Fruit fly (Drosophila melanogaster) whole organism, embryonic: ENCODE measurements around the gene stet.
A peak's percentile ranks its signal among the peaks of the same experiment; 100 is the strongest.

Experiments used
- Abd-B ChIP-seq: fragments of 200-800 bp; sonication (Bioruptor generic); optimal IDR thresholded peaks from 2 replicates; lab custom pipeline; 2018; ENCODE audit warnings: missing biosample characterization, mild to moderate bottlenecking, missing genetic modification characterization, moderate library complexity
- Asciz ChIP-seq: fragments of 200-800 bp; sonication (Bioruptor generic); optimal IDR thresholded peaks from 2 replicates; lab custom pipeline; 2017; ENCODE audit warnings: missing biosample characterization, mild to moderate bottlenecking, missing genetic modification characterization, missing genetic modification reagents
- Bdp1 ChIP-seq: fragments of 200-800 bp; sonication (Bioruptor generic); optimal IDR thresholded peaks from 3 replicates; lab custom pipeline; 2016; ENCODE audit warnings: missing biosample characterization, missing genetic modification characterization
- C15 ChIP-seq: fragments of 200-800 bp; sonication (Bioruptor generic); IDR thresholded peaks from 3 replicates; pipeline ENCODE4 v1.3.6; 2022; ENCODE audit warnings: missing biosample characterization, missing genetic modification characterization
- CG13624 ChIP-seq: fragments of 200-800 bp; sonication (Bioruptor generic); optimal IDR thresholded peaks from 2 replicates; lab custom pipeline; 2016; ENCODE audit warnings: missing biosample characterization, missing genetic modification characterization
- CG13894 ChIP-seq: fragments of 200-800 bp; sonication (Bioruptor generic); optimal IDR thresholded peaks from 3 replicates; lab custom pipeline; 2018; ENCODE audit warnings: missing biosample characterization, mild to moderate bottlenecking, missing genetic modification characterization, moderate library complexity
- CG15269 ChIP-seq: fragments of 200-800 bp; sonication (Bioruptor generic); optimal IDR thresholded peaks from 2 replicates; lab custom pipeline; 2018; ENCODE audit warnings: missing biosample characterization, mild to moderate bottlenecking, missing genetic modification characterization, moderate library complexity
- CG15479 ChIP-seq: fragments of 200-800 bp; sonication (Bioruptor generic); optimal IDR thresholded peaks from 3 replicates; lab custom pipeline; 2019; ENCODE audit warnings: missing biosample characterization, mild to moderate bottlenecking, missing genetic modification characterization, moderate library complexity
- CG15514 ChIP-seq: fragments of 200-800 bp; sonication (Bioruptor generic); optimal IDR thresholded peaks from 3 replicates; lab custom pipeline; 2017; ENCODE audit warnings: missing biosample characterization, missing genetic modification characterization, mild to moderate bottlenecking, moderate library complexity, missing genetic modification reagents
- CG16863 ChIP-seq: fragments of 200-800 bp; sonication (Bioruptor generic); optimal IDR thresholded peaks from 3 replicates; lab custom pipeline; 2016; ENCODE audit warnings: missing biosample characterization, missing genetic modification characterization
- CG18476 ChIP-seq: fragments of 200-800 bp; sonication (Bioruptor generic); optimal IDR thresholded peaks from 2 replicates; lab custom pipeline; 2016; ENCODE audit warnings: missing biosample characterization, mild to moderate bottlenecking, missing genetic modification characterization
- CG2875 ChIP-seq: fragments of 200-800 bp; sonication (Bioruptor generic); optimal IDR thresholded peaks from 2 replicates; lab custom pipeline; 2017; ENCODE audit warnings: missing biosample characterization, mild to moderate bottlenecking, missing genetic modification characterization, missing genetic modification reagents
- CG4854 ChIP-seq: fragments of 200-800 bp; sonication (Bioruptor generic); optimal IDR thresholded peaks from 2 replicates; lab custom pipeline; 2016; ENCODE audit warnings: missing biosample characterization, missing genetic modification characterization, inconsistent platforms
- CG6654 ChIP-seq: fragments of 200-800 bp; sonication (Bioruptor generic); optimal IDR thresholded peaks from 2 replicates; lab custom pipeline; 2017; ENCODE audit warnings: missing biosample characterization, mild to moderate bottlenecking, missing genetic modification characterization
- CG6683 ChIP-seq: fragments of 200-800 bp; sonication (Bioruptor generic); optimal IDR thresholded peaks from 2 replicates; lab custom pipeline; 2017; ENCODE audit warnings: missing biosample characterization, mild to moderate bottlenecking, missing genetic modification characterization, missing genetic modification reagents
- CG8478 ChIP-seq: fragments of >200 bp; optimal IDR thresholded peaks from 2 replicates; lab custom pipeline; 2018
- CG9437 ChIP-seq: fragments of 200-800 bp; sonication (Bioruptor generic); optimal IDR thresholded peaks from 2 replicates; lab custom pipeline; 2018; ENCODE audit warnings: missing biosample characterization, mild to moderate bottlenecking, missing genetic modification characterization
- CG9609 ChIP-seq: fragments of 200-800 bp; sonication (Bioruptor generic); optimal IDR thresholded peaks from 3 replicates; lab custom pipeline; 2016; ENCODE audit warnings: missing biosample characterization, missing genetic modification characterization
- CG9797 ChIP-seq: fragments of 200-800 bp; sonication (Bioruptor generic); optimal IDR thresholded peaks from 3 replicates; lab custom pipeline; 2018; ENCODE audit warnings: missing biosample characterization, mild to moderate bottlenecking, missing genetic modification characterization
- CTCF ChIP-seq: fragments of 200-800 bp; sonication (Bioruptor generic); optimal IDR thresholded peaks from 2 replicates; lab custom pipeline; 2017; ENCODE audit warnings: missing biosample characterization, mild to moderate bottlenecking, missing genetic modification characterization, moderate library complexity
- Deaf1 ChIP-seq: fragments of 200-800 bp; optimal IDR thresholded peaks from 3 replicates; lab custom pipeline; 2019; ENCODE audit warnings: missing biosample characterization, mild to moderate bottlenecking, missing genetic modification characterization, moderate library complexity
- Dll ChIP-seq: fragments of 200-800 bp; sonication (Bioruptor generic); IDR thresholded peaks from 4 replicates; pipeline ENCODE4 v1.3.6; 2022; ENCODE audit warnings: missing biosample characterization, missing genetic modification characterization; ENCODE audit not compliant: partially characterized antibody
- HHEX ChIP-seq: fragments of 200-800 bp; sonication (Bioruptor generic); optimal IDR thresholded peaks from 3 replicates; lab custom pipeline; 2017; ENCODE audit warnings: missing biosample characterization, mild to moderate bottlenecking, missing genetic modification characterization, missing genetic modification reagents
- HLH3B ChIP-seq: fragments of 200-800 bp; sonication (Bioruptor generic); IDR thresholded peaks from 2 replicates; pipeline ENCODE4 v1.3.6; 2022; ENCODE audit warnings: missing biosample characterization, missing genetic modification characterization
- HmgD ChIP-seq: fragments of 200-800 bp; sonication (Bioruptor generic); optimal IDR thresholded peaks from 3 replicates; lab custom pipeline; 2016; ENCODE audit warnings: missing biosample characterization, missing genetic modification characterization
- Hr3 ChIP-seq: fragments of 200-800 bp; sonication (Bioruptor generic); optimal IDR thresholded peaks from 3 replicates; lab custom pipeline; 2016; ENCODE audit warnings: missing biosample characterization, missing genetic modification characterization
- Hsf ChIP-seq: fragments of 200-800 bp; sonication (Bioruptor generic); optimal IDR thresholded peaks from 3 replicates; lab custom pipeline; 2016; ENCODE audit warnings: missing biosample characterization, missing genetic modification characterization
- MBD-R2 ChIP-seq: fragments of 200-800 bp; sonication (Bioruptor generic); IDR thresholded peaks from 2 replicates; pipeline ENCODE4 v1.3.6; 2022; ENCODE audit warnings: missing biosample characterization, missing genetic modification characterization
- MESR4 ChIP-seq: fragments of 200-800 bp; sonication (Bioruptor generic); optimal IDR thresholded peaks from 2 replicates; lab custom pipeline; 2018; ENCODE audit warnings: missing biosample characterization, mild to moderate bottlenecking, missing genetic modification characterization, moderate library complexity
- Mrtf ChIP-seq: fragments of 200-800 bp; sonication (Bioruptor generic); IDR thresholded peaks from 3 replicates; pipeline ENCODE4 v1.3.6; 2022; ENCODE audit warnings: missing biosample characterization, missing genetic modification characterization
- Side ChIP-seq: fragments of 200-800 bp; sonication (Bioruptor generic); optimal IDR thresholded peaks from 2 replicates; lab custom pipeline; 2016; ENCODE audit warnings: missing biosample characterization, missing genetic modification characterization
- Sry-β ChIP-seq: fragments of 200-800 bp; sonication (Bioruptor generic); optimal IDR thresholded peaks from 2 replicates; lab custom pipeline; 2018; ENCODE audit warnings: missing biosample characterization, mild to moderate bottlenecking, missing genetic modification characterization, moderate library complexity
- Trl ChIP-seq, 3 experiments: fragments of >200 bp in 2 of 3; fragments of 200-800 bp in 1 of 3; sonication (Bioruptor generic) in 1 of 3; optimal IDR thresholded peaks; 2 replicates in 1 of 3; 3 replicates in 2 of 3; lab custom pipeline; 2016 to 2017; ENCODE audit warnings: missing biosample characterization in 1 of 3, missing genetic modification characterization in 1 of 3
- Vsx1 ChIP-seq: fragments of 200-800 bp; sonication (Bioruptor generic); optimal IDR thresholded peaks from 2 replicates; lab custom pipeline; 2017; ENCODE audit warnings: missing biosample characterization, mild to moderate bottlenecking, missing genetic modification characterization, missing genetic modification reagents
- YL-1 ChIP-seq: fragments of 200-800 bp; sonication (Bioruptor generic); optimal IDR thresholded peaks from 3 replicates; lab custom pipeline; 2017; ENCODE audit warnings: missing biosample characterization, mild to moderate bottlenecking, missing genetic modification characterization
- amos ChIP-seq: fragments of 200-800 bp; sonication (Bioruptor generic); IDR thresholded peaks from 2 replicates; pipeline ENCODE4 v1.3.6; 2022; ENCODE audit warnings: missing biosample characterization, missing genetic modification characterization; ENCODE audit not compliant: partially characterized antibody
- br ChIP-seq: fragments of >200 bp; optimal IDR thresholded peaks from 2 replicates; lab custom pipeline; 2017
- chif ChIP-seq, 2 experiments: fragments of 200-800 bp; sonication (Bioruptor generic); optimal IDR thresholded peaks; 3 replicates each; lab custom pipeline; 2016; ENCODE audit warnings: missing biosample characterization in 2 of 2, missing genetic modification characterization in 2 of 2
- ci ChIP-seq: fragments of 200-800 bp; sonication (Bioruptor generic); IDR thresholded peaks from 3 replicates; pipeline ENCODE4 v1.3.6; 2022; ENCODE audit warnings: missing biosample characterization, missing genetic modification characterization
- cwo ChIP-seq: fragments of 200-800 bp; sonication (Bioruptor generic); optimal IDR thresholded peaks from 3 replicates; lab custom pipeline; 2017; ENCODE audit warnings: missing biosample characterization, missing genetic modification characterization, mild to moderate bottlenecking, moderate library complexity, missing genetic modification reagents
- da ChIP-seq: fragments of 200-800 bp; sonication (Bioruptor generic); optimal IDR thresholded peaks from 2 replicates; lab custom pipeline; 2016; ENCODE audit warnings: missing biosample characterization, missing genetic modification characterization
- danr ChIP-seq: fragments of 200-800 bp; sonication (Bioruptor generic); IDR thresholded peaks from 2 replicates; pipeline ENCODE4 v1.3.6; 2022; ENCODE audit warnings: missing biosample characterization, missing genetic modification characterization
- dmrt11E ChIP-seq: fragments of 200-800 bp; sonication (Bioruptor generic); optimal IDR thresholded peaks from 3 replicates; lab custom pipeline; 2018; ENCODE audit warnings: missing biosample characterization, mild to moderate bottlenecking, missing genetic modification characterization, moderate library complexity
- fru ChIP-seq: fragments of >200 bp; optimal IDR thresholded peaks from 2 replicates; lab custom pipeline; 2017
- lab ChIP-seq: fragments of 200-800 bp; sonication (Bioruptor generic); optimal IDR thresholded peaks from 3 replicates; lab custom pipeline; 2017; ENCODE audit warnings: missing biosample characterization, missing genetic modification characterization, mild to moderate bottlenecking, moderate library complexity, missing genetic modification reagents
- lbe ChIP-seq: fragments of 200-800 bp; sonication (Bioruptor generic); optimal IDR thresholded peaks from 2 replicates; lab custom pipeline; 2016; ENCODE audit warnings: missing biosample characterization, mild to moderate bottlenecking, missing genetic modification characterization
- salm ChIP-seq: fragments of 200-800 bp; sonication (Bioruptor generic); optimal IDR thresholded peaks from 2 replicates; lab custom pipeline; 2018; ENCODE audit warnings: missing biosample characterization, mild to moderate bottlenecking, missing genetic modification characterization
- seq ChIP-seq: fragments of 200-800 bp; sonication (Bioruptor generic); IDR thresholded peaks from 2 replicates; pipeline ENCODE4 v1.3.6; 2022; ENCODE audit warnings: missing biosample characterization, missing genetic modification characterization
- slbo ChIP-seq: fragments of 200-800 bp; sonication (Bioruptor generic); IDR thresholded peaks from 2 replicates; pipeline ENCODE4 v1.3.6; 2022; ENCODE audit warnings: missing biosample characterization, missing genetic modification characterization
- slp2 ChIP-seq: fragments of 200-800 bp; sonication (Bioruptor generic); optimal IDR thresholded peaks from 2 replicates; lab custom pipeline; 2016; ENCODE audit warnings: missing biosample characterization, missing genetic modification characterization
- tin ChIP-seq: fragments of 200-800 bp; sonication (Bioruptor generic); optimal IDR thresholded peaks from 3 replicates; lab custom pipeline; 2016; ENCODE audit warnings: missing biosample characterization, missing genetic modification characterization
- usp ChIP-seq: fragments of >200 bp; optimal IDR thresholded peaks from 2 replicates; lab custom pipeline; 2017; ENCODE audit warnings: missing biosample characterization, missing genetic modification characterization
- yki ChIP-seq: fragments of >200 bp; optimal IDR thresholded peaks from 3 replicates; lab custom pipeline; 2018

stet gene

DNA sequence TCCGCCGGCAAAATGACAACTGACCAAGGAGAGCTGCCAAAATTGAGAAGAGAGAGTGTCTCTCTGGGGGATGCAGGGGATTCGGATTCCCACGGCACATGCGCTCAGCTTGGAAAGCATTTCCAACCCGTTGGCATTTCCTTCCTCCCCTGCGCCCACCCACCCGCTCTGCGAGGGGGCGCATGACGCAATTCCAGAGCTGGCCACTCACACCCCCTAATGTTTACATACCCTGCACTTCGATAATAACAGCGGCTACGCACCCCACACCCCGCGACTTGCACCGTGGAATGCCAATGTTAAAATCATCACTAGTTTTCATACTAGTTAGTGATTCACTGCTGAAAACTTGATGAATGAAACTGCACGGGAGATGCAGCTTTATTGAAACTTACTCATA is at the start of gene stet (continued):
- TF ChIP-seq CG15514 = peak; percentile 33
- TF ChIP-seq CG4854 (GFP tag; lab: Kevin White, UChicago) = no peak
- TF ChIP-seq Abd-B (GFP tag; lab: Kevin White, UChicago) = no peak
- TF ChIP-seq da (GFP tag; lab: Kevin White, UChicago) = no peak
- TF ChIP-seq cwo (GFP tag; lab: Kevin White, UChicago) = peak; percentile 1
- TF ChIP-seq Dll (GFP tag; lab: Robert Waterston, UW) = no peak
- TF ChIP-seq tin (GFP tag; lab: Kevin White, UChicago) = no peak
- no peak for TF ChIP-seq Sry-β
- TF ChIP-seq CG18476 (GFP tag; lab: Kevin White, UChicago) = no peak
- TF ChIP-seq CG2875 (GFP tag; lab: Kevin White, UChicago) = no peak
- TF ChIP-seq CG6654 (GFP tag; lab: Kevin White, UChicago) = no peak
- no peak for TF ChIP-seq danr (GFP tag; lab: Robert Waterston, UW)
- no peak for TF ChIP-seq fru
- no peak for TF ChIP-seq Hr3
- no peak for TF ChIP-seq CG15269 (tag; lab: Kevin White, UChicago)
- TF ChIP-seq ci (GFP tag; lab: Robert Waterston, UW) = peak; percentile 43; the same call in 1 of the 3 replicates
- TF ChIP-seq Deaf1 (tag; lab: Kevin White, UChicago) = no peak
- no peak for TF ChIP-seq CG8478
- no peak for TF ChIP-seq CG16863 (GFP tag; lab: Kevin White, UChicago)
- peak; percentile 13 for TF ChIP-seq CG13894 (tag; lab: Kevin White, UChicago)
- TF ChIP-seq slp2 (GFP tag; lab: Kevin White, UChicago) = no peak
- TF ChIP-seq CTCF (GFP tag; lab: Kevin White, UChicago) = no peak
- no peak for TF ChIP-seq Asciz (GFP tag; lab: Kevin White, UChicago)
- no peak for TF ChIP-seq lbe (GFP tag; lab: Kevin White, UChicago)
- no peak for TF ChIP-seq CG6683 (GFP tag; lab: Kevin White, UChicago)
- TF ChIP-seq CG15479 (GFP tag; lab: Kevin White, UChicago) = no peak
- no peak for TF ChIP-seq HmgD (GFP tag; lab: Kevin White, UChicago)
- no peak for TF ChIP-seq yki (lab: Kevin White, UChicago)
- TF ChIP-seq dmrt11E (tag; lab: Kevin White, UChicago) = no peak
- peak; percentile 35; the same call in 1 of the 2 replicates for TF ChIP-seq HLH3B
- TF ChIP-seq CG9437 (GFP tag; lab: Kevin White, UChicago) = no peak
- TF ChIP-seq C15 (GFP tag; lab: Robert Waterston, UW) = no peak
- TF ChIP-seq amos (GFP tag; lab: Robert Waterston, UW) = peak; percentile 20; the same call in 1 of the 2 replicates
- no peak for TF ChIP-seq br (lab: Kevin White, UChicago)
- TF ChIP-seq Bdp1 = no peak
- no peak for TF ChIP-seq slbo (GFP tag; lab: Robert Waterston, UW)
- TF ChIP-seq CG9609 = no peak
- no peak for TF ChIP-seq MBD-R2 (GFP tag; lab: Robert Waterston, UW)
- peak; percentile 35 to 46 for TF ChIP-seq Trl (optimal IDR thresholded peaks at IDR 0.05; lab: Kevin White, UChicago)
- TF ChIP-seq Trl (GFP tag; optimal IDR thresholded peaks at IDR 0.05; lab: Kevin White, UChicago) = no peak
- TF ChIP-seq YL-1 = no peak
- no peak for TF ChIP-seq Side (GFP tag; lab: Kevin White, UChicago)
- no peak for TF ChIP-seq CG13624 (GFP tag; lab: Kevin White, UChicago)
- no peak for TF ChIP-seq lab (GFP tag; lab: Kevin White, UChicago)
- TF ChIP-seq MESR4 (GFP tag; lab: Kevin White, UChicago) = no peak
- no peak for TF ChIP-seq Hsf
- TF ChIP-seq chif (GFP tag; optimal IDR thresholded peaks at IDR 0.05; lab: Kevin White, UChicago) = no peak
- TF ChIP-seq Mrtf = no peak
- peak; percentile 77 for TF ChIP-seq seq (GFP tag; lab: Robert Waterston, UW)
- TF ChIP-seq HHEX (GFP tag; lab: Kevin White, UChicago) = no peak
- TF ChIP-seq usp (GFP tag; lab: Kevin White, UChicago) = no peak
- no peak for TF ChIP-seq salm (tag; lab: Kevin White, UChicago)
- TF ChIP-seq CG9797 (GFP tag; lab: Kevin White, UChicago) = no peak
- no peak for TF ChIP-seq Vsx1
